Fruit fly (Drosophila melanogaster): Measurements from ENCODE around the gene SPE.
A peak's percentile ranks its signal among the peaks of the same experiment; 100 is the strongest.

Gene SPE

DNA sequence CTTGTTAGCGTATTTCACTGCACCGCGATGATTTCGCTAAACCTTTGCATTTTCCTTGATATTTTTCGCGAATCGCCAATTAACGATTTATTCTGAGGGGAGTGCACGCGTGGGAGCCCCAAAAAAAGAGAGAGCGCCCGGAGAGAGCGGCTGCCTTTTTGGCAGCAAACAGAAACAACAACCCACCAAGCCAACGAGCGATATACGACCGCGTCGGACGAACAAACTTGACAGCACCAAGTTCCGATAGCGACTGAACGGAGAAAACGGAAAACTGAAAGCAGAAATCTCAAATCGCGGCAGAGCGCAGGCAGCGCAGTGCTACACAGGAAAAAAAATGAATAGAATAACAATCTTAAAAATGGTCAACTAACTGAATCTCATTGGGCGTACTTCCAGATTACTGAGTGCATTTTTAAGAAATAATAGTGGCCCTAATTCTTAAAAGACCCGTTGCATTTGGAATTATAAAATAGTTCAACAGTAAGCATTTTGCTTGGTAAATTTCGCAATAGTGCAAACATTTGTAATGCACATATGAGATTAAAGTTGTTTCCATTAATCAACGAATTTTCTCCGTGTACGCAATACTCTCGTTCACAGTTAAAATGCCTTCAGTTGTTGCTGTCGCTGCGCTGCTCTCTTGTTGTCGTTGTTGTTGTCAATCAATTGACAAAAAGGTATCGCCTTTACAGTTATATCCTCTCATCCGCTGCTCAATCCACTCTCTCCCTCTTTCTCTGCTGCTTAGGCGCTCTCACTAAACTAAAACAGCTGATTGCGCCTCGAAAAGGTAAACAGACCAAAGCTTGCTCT lies 16.4 kb upstream of the SPE start, which contains the start of gene CG31145 (continued):
- TF ChIP-seq twi (tag; optimal IDR thresholded peaks at IDR 0.05) = peak; percentile 98
- TF ChIP-seq CG6254 (GFP tag; optimal IDR thresholded peaks at IDR 0.05) = peak; percentile 97
- peak; percentile 97 for TF ChIP-seq lbe (GFP tag; optimal IDR thresholded peaks at IDR 0.05)
- TF ChIP-seq Hr3 (GFP tag; optimal IDR thresholded peaks at IDR 0.05) = peak; percentile 100
- peak; percentile 99 for TF ChIP-seq tgo (GFP tag; IDR thresholded peaks at IDR 0.05)
- peak; percentile 99 for TF ChIP-seq klu (GFP tag; IDR thresholded peaks at IDR 0.05)
- TF ChIP-seq pita (GFP tag; optimal IDR thresholded peaks at IDR 0.05) = no peak
- peak; percentile 98 for TF ChIP-seq CG31388 (GFP tag; optimal IDR thresholded peaks at IDR 0.05)
- TF ChIP-seq sens (GFP tag) = peak; percentile 100
- peak; percentile 99 for TF ChIP-seq CG34376 (GFP tag; optimal IDR thresholded peaks at IDR 0.05)
- peak; percentile 47 for TF ChIP-seq pfk (GFP tag; optimal IDR thresholded peaks at IDR 0.05)
- peak; percentile 73; the same call in 2 of the 3 replicates for TF ChIP-seq z (GFP tag; IDR thresholded peaks at IDR 0.05)
- peak; percentile 92 for TF ChIP-seq CG1024 (GFP tag; IDR thresholded peaks at IDR 0.05)
- TF ChIP-seq wor (GFP tag; IDR thresholded peaks at IDR 0.05) = peak; percentile 99
- TF ChIP-seq disco-r (GFP tag; optimal IDR thresholded peaks at IDR 0.05) = peak; percentile 99
- peak; percentile 100 for TF ChIP-seq odd (GFP tag; optimal IDR thresholded peaks at IDR 0.05)
- TF ChIP-seq CG9876 (GFP tag; optimal IDR thresholded peaks at IDR 0.05) = peak; percentile 99
- TF ChIP-seq yki (optimal IDR thresholded peaks at IDR 0.05) = no peak
- peak; percentile 97; the same call in 1 of the 2 replicates for TF ChIP-seq Doc2 (GFP tag; IDR thresholded peaks at IDR 0.05)
- TF ChIP-seq nmo (GFP tag; optimal IDR thresholded peaks at IDR 0.05) = peak; percentile 100
- TF ChIP-seq Ravus (GFP tag; IDR thresholded peaks at IDR 0.05) = peak; percentile 98
- peak; percentile 37; the same call in 1 of the 3 replicates for TF ChIP-seq knrl (GFP tag; IDR thresholded peaks at IDR 0.05; ENCODE audit: partially characterized antibody)
- TF ChIP-seq Ets65A (GFP tag) = peak; percentile 100
- peak; percentile 99 for TF ChIP-seq CG10543 (GFP tag; optimal IDR thresholded peaks at IDR 0.05)
- TF ChIP-seq usp (GFP tag; optimal IDR thresholded peaks at IDR 0.05) = no peak
- peak; percentile 100 for TF ChIP-seq dpn (GFP tag; optimal IDR thresholded peaks at IDR 0.05)
- peak; percentile 99 for TF ChIP-seq HmgD (GFP tag; optimal IDR thresholded peaks at IDR 0.05)
- peak; percentile 97 for TF ChIP-seq CG9437 (GFP tag; optimal IDR thresholded peaks at IDR 0.05)
- TF ChIP-seq dmrt99B (tag; optimal IDR thresholded peaks at IDR 0.05) = peak; percentile 100
- TF ChIP-seq btn (GFP tag; optimal IDR thresholded peaks at IDR 0.05) = peak; percentile 99
- peak; percentile 99 for TF ChIP-seq Usf (GFP tag; optimal IDR thresholded peaks at IDR 0.05)
- peak; percentile 99 for TF ChIP-seq CG12942 (GFP tag; optimal IDR thresholded peaks at IDR 0.05)
- peak; percentile 100 for TF ChIP-seq shn (GFP tag; optimal IDR thresholded peaks at IDR 0.05)
- peak; percentile 99 for TF ChIP-seq grau (tag; optimal IDR thresholded peaks at IDR 0.05)
- peak; percentile 99 for TF ChIP-seq Dip3 (GFP tag; optimal IDR thresholded peaks at IDR 0.05)
- peak; percentile 99 for TF ChIP-seq emc (GFP tag; optimal IDR thresholded peaks at IDR 0.05)
- TF ChIP-seq CHES-1-like (GFP tag; optimal IDR thresholded peaks at IDR 0.05) = peak; percentile 100
- peak; percentile 98 for TF ChIP-seq Awh (GFP tag; IDR thresholded peaks at IDR 0.05)
- peak; percentile 88 for TF ChIP-seq CG4360 (GFP tag; IDR thresholded peaks at IDR 0.05)
- peak; percentile 41 for TF ChIP-seq gfzf (GFP tag; optimal IDR thresholded peaks at IDR 0.05)
- peak; percentile 99 for TF ChIP-seq CG32772 (GFP tag; IDR thresholded peaks at IDR 0.05)
- TF ChIP-seq Gug (GFP tag; IDR thresholded peaks at IDR 0.05) = peak; percentile 98
- peak; percentile 61 for TF ChIP-seq pros (GFP tag; optimal IDR thresholded peaks at IDR 0.05)
- TF ChIP-seq Meics (GFP tag; optimal IDR thresholded peaks at IDR 0.05) = peak; percentile 100
- peak; percentile 99 for TF ChIP-seq run (tag; optimal IDR thresholded peaks at IDR 0.05)
- peak; percentile 98 for TF ChIP-seq Nf-YA (GFP tag; IDR thresholded peaks at IDR 0.05)
- peak; percentile 99 for TF ChIP-seq CG17829 (tag; optimal IDR thresholded peaks at IDR 0.05)
- TF ChIP-seq Xbp1 (GFP tag; optimal IDR thresholded peaks at IDR 0.05) = peak; percentile 100
- peak; percentile 100 for TF ChIP-seq CG15011 (GFP tag; optimal IDR thresholded peaks at IDR 0.05)
- peak; percentile 98 for TF ChIP-seq schlank (tag; optimal IDR thresholded peaks at IDR 0.05)
